Worm (Caenorhabditis elegans): ENCODE results near the gene T05C1.1.

Gene T05C1.1

ce11 chrII:4444811-4445210 is 33.6 kb upstream of the T05C1.1 start:
- TF ChIP-seq dmd-6 (GFP tag; IDR thresholded peaks at IDR 0.05), result no peak
- peak in 1 of 2 experiments; percentile 74 for TF ChIP-seq unc-62 (GFP tag; optimal IDR thresholded peaks at IDR 0.05 in 1 of 2)
- TF ChIP-seq unc-62 (tag; optimal IDR thresholded peaks at IDR 0.05), result no peak
- TF ChIP-seq lir-3 (tag; optimal IDR thresholded peaks at IDR 0.05), result no peak
- no peak for TF ChIP-seq rbr-2 (tag; optimal IDR thresholded peaks at IDR 0.05)
- TF ChIP-seq madf-9 (GFP tag; conservative IDR thresholded peaks at IDR 0.05), result no peak
- peak; percentile 93 for TF ChIP-seq aha-1 (tag)
- no peak for TF ChIP-seq nhr-76 (tag; optimal IDR thresholded peaks at IDR 0.05)
- no peak for TF ChIP-seq egl-27 (tag; optimal IDR thresholded peaks at IDR 0.05)
- TF ChIP-seq dpl-1 (GFP tag; optimal IDR thresholded peaks at IDR 0.05), result no peak
- TF ChIP-seq nhr-102 (tag; optimal IDR thresholded peaks at IDR 0.05), result no peak

- TF ChIP-seq zag-1 (tag; optimal IDR thresholded peaks at IDR 0.05) (no peak), tra-1 (GFP tag; IDR thresholded peaks at IDR 0.05) (no peak), daf-12 (tag; optimal IDR thresholded peaks at IDR 0.05) (no peak), nhr-42 (GFP tag; IDR thresholded peaks at IDR 0.05) (no peak), lin-1 (GFP tag; IDR thresholded peaks at IDR 0.05) (no peak), mxl-2 (GFP tag; conservative IDR thresholded peaks at IDR 0.05) (no peak), ceh-20 (GFP tag; IDR thresholded peaks at IDR 0.05) (no peak), dmd-8 (GFP tag; IDR thresholded peaks at IDR 0.05) (no peak), zfp-2 (tag; optimal IDR thresholded peaks at IDR 0.05) (no peak), madf-9 (GFP tag; conservative IDR thresholded peaks at IDR 0.05) (no peak), hlh-30 (tag; optimal IDR thresholded peaks at IDR 0.05; ENCODE audit: insufficient read depth) (no peak), T20F7.1 (GFP tag; optimal IDR thresholded peaks at IDR 0.05) (no peak), pha-4 (GFP tag; IDR thresholded peaks at IDR 0.05) (no peak), pha-4 (tag; optimal IDR thresholded peaks at IDR 0.05) (no peak), ama-1 (optimal IDR thresholded peaks at IDR 0.05) (no peak)
These were observed 25.4 kb upstream of the T05C1.1 start, which contains the start of gene twk-2 for ce11 chrII:4453051-4453450. Gene twk-2 (minus strand): TSS chrII:4453151.

- 0 out of 2 replicates have a peak, but pooled peaks have one; percentile 20 for TF ChIP-seq set-16 (GFP tag; IDR thresholded peaks at IDR 0.05)
- TF ChIP-seq nhr-76 (tag; optimal IDR thresholded peaks at IDR 0.05), result no peak
- peak; percentile 16 for TF ChIP-seq dpl-1 (GFP tag; optimal IDR thresholded peaks at IDR 0.05)
These were observed 24.9 kb upstream of the T05C1.1 start for ce11 chrII:4453453-4453852.

- no peak for TF ChIP-seq lin-39 (tag; optimal IDR thresholded peaks at IDR 0.05)
- TF ChIP-seq ceh-32 (tag; optimal IDR thresholded peaks at IDR 0.05; ENCODE audit: poor library complexity), result no peak
- no peak for TF ChIP-seq pha-4 (GFP tag; IDR thresholded peaks at IDR 0.05)
- TF ChIP-seq pha-4 (tag; optimal IDR thresholded peaks at IDR 0.05), result no peak
- TF ChIP-seq nhr-41 (GFP tag; IDR thresholded peaks at IDR 0.05), result no peak
- no peak for TF ChIP-seq Y5F2A.4 (GFP tag; optimal IDR thresholded peaks at IDR 0.05)
- no peak for TF ChIP-seq R02D3.7 (tag; optimal IDR thresholded peaks at IDR 0.05)
- no peak for TF ChIP-seq ceh-28 (tag; optimal IDR thresholded peaks at IDR 0.05)
These were observed 23.6 kb upstream of the T05C1.1 start for ce11 chrII:4454823-4455222.

ce11 chrII:4456024-4456423 is 22.4 kb upstream of the T05C1.1 start:
- TF ChIP-seq set-16 (GFP tag; IDR thresholded peaks at IDR 0.05) (peak; percentile 52; the same call in 1 of the 2 replicates), mep-1 (tag; optimal IDR thresholded peaks at IDR 0.05) (peak; percentile 21), hlh-30 (tag; optimal IDR thresholded peaks at IDR 0.05; ENCODE audit: insufficient read depth) (peak; percentile 25), unc-62 (GFP tag; optimal IDR thresholded peaks at IDR 0.05 in 1 of 2) (peak in 1 of 2 experiments; percentile 32), unc-62 (tag; optimal IDR thresholded peaks at IDR 0.05) (no peak), php-3 (GFP tag; IDR thresholded peaks at IDR 0.05) (no peak), fos-1 (tag; optimal IDR thresholded peaks at IDR 0.05) (no peak), ctbp-1 (GFP tag; IDR thresholded peaks at IDR 0.05) (0 out of 2 replicates have a peak, but pooled peaks have one; percentile 21), fkh-10 (GFP tag; optimal IDR thresholded peaks at IDR 0.05) (peak; percentile 72), mdl-1 (tag; optimal IDR thresholded peaks at IDR 0.05) (peak in 1 of 2 experiments; percentile 10), rbr-2 (tag; optimal IDR thresholded peaks at IDR 0.05) (peak; percentile 56), hlh-11 (tag; optimal IDR thresholded peaks at IDR 0.05) (peak; percentile 11), F26F4.8 (GFP tag; conservative IDR thresholded peaks at IDR 0.05) (no peak), aha-1 (tag) (peak; percentile 84), lsy-2 (tag; optimal IDR thresholded peaks at IDR 0.05) (peak; percentile 17 to 49), lin-38 (GFP tag; IDR thresholded peaks at IDR 0.05) (0 out of 2 replicates have a peak, but pooled peaks have one; percentile 28), hmg-1.1 (GFP tag; IDR thresholded peaks at IDR 0.05) (peak; percentile 86), nhr-41 (GFP tag; IDR thresholded peaks at IDR 0.05) (no peak)

All from whole organism, L4 larva.